Worm (Caenorhabditis elegans) whole organism, L4/young adult: ENCODE data around the gene T05A12.4.

Experiments
- W03F9.2 ChIP-seq: fragments of 150-350 bp; optimal IDR thresholded peaks from 2 replicates; lab custom pipeline; 2014; ENCODE audit warnings: missing biosample characterization, missing genetic modification characterization
- dao-5 ChIP-seq: sonication (generic microtip); optimal IDR thresholded peaks from 2 replicates; lab custom pipeline; 2016; ENCODE audit warnings: missing genotype, missing genetic modification characterization, moderate library complexity, missing compliant biosample characterization
- him-1 ChIP-seq: sonication (generic microtip); optimal IDR thresholded peaks from 2 replicates; lab custom pipeline; 2016; ENCODE audit warnings: missing genotype, missing genetic modification reagents, missing genetic modification characterization, missing compliant biosample characterization

ce11 chrIV:6881183-6881582 is 6.6 kb upstream of the T05A12.4 start:
- TF ChIP-seq dao-5: no peak
- peak; percentile 13 for TF ChIP-seq him-1 (tag; lab: Kevin White, UChicago)
- no peak for TF ChIP-seq W03F9.2 (tag; lab: Kevin White, UChicago)
